Worm (Caenorhabditis elegans) whole organism, L1 larva: ENCODE data around the gene fbxc-12.

Experiments used
- C16A3.4 ChIP-seq: fragments of 150-350 bp; optimal IDR thresholded peaks from 2 replicates; lab custom pipeline; 2014; ENCODE audit warnings: missing biosample characterization, missing genetic modification characterization
- C34B4.2 ChIP-seq: sonication (generic microtip); optimal IDR thresholded peaks from 2 replicates; lab custom pipeline; 2017; ENCODE audit warnings: mild to moderate bottlenecking, missing genetic modification characterization, missing compliant biosample characterization
- aha-1 ChIP-seq: fragments of 150-350 bp; optimal IDR thresholded peaks from 2 replicates; lab custom pipeline; 2014; ENCODE audit warnings: missing biosample characterization, missing genetic modification characterization
- aly-2 ChIP-seq: fragments of 150-350 bp; optimal IDR thresholded peaks from 2 replicates; lab custom pipeline; 2014; ENCODE audit warnings: missing biosample characterization, missing genetic modification characterization
- blmp-1 ChIP-seq: fragments of 150-350 bp; optimal IDR thresholded peaks from 2 replicates; lab custom pipeline; 2014; ENCODE audit warnings: missing biosample characterization, missing genetic modification characterization
- ceh-63 ChIP-seq: fragments of 200-800 bp; sonication (Bioruptor generic); optimal IDR thresholded peaks from 2 replicates; lab custom pipeline; 2018; ENCODE audit warnings: mild to moderate bottlenecking, missing genetic modification characterization, missing compliant biosample characterization
- ceh-8 ChIP-seq: fragments of 200-800 bp; sonication (Bioruptor generic); optimal IDR thresholded peaks from 2 replicates; lab custom pipeline; 2018; ENCODE audit warnings: mild to moderate bottlenecking, missing genetic modification characterization, moderate library complexity, missing compliant biosample characterization
- ceh-82 ChIP-seq, 3 experiments: fragments of 150-350 bp in 1 of 3; sonication (generic microtip) in 2 of 3; optimal IDR thresholded peaks; 2 replicates each; lab custom pipeline; 2014 to 2017; ENCODE audit warnings: missing biosample characterization in 3 of 3, missing genetic modification characterization in 3 of 3
- ceh-88 ChIP-seq: fragments of 200-800 bp; sonication (Bioruptor generic); IDR thresholded peaks from 2 replicates; pipeline ENCODE4 v1.3.6; 2022; ENCODE audit warnings: missing genetic modification characterization, missing compliant biosample characterization
- dsc-1 ChIP-seq: sonication (generic microtip); optimal IDR thresholded peaks from 2 replicates; lab custom pipeline; 2016; ENCODE audit warnings: mild to moderate bottlenecking, missing genetic modification characterization, missing compliant biosample characterization
- efl-3 ChIP-seq: fragments of 200-800 bp; sonication (Bioruptor generic); optimal IDR thresholded peaks from 2 replicates; lab custom pipeline; 2018; ENCODE audit warnings: mild to moderate bottlenecking, missing genetic modification characterization, missing compliant biosample characterization
- egl-13 ChIP-seq: sonication (generic microtip); optimal IDR thresholded peaks from 2 replicates; lab custom pipeline; 2016; ENCODE audit warnings: missing genotype, missing genetic modification reagents, missing genetic modification characterization, missing compliant biosample characterization
- elt-2 ChIP-seq: sonication (generic microtip); optimal IDR thresholded peaks from 2 replicates; lab custom pipeline; 2016; ENCODE audit warnings: missing genetic modification characterization, mild to moderate bottlenecking, inconsistent platforms, missing compliant biosample characterization, missing genetic modification reagents
- elt-3 ChIP-seq, 6 experiments: fragments of 150-350 bp in 1 of 6; sonication (generic microtip); optimal IDR thresholded peaks; 2 replicates each; lab custom pipeline; 2017 to 2018; ENCODE audit warnings: missing biosample characterization in 6 of 6, missing genetic modification characterization in 6 of 6, inconsistent platforms in 1 of 6
- ets-5 ChIP-seq: fragments of 200-800 bp; sonication (Bioruptor generic); IDR thresholded peaks from 2 replicates; pipeline ENCODE4 v1.3.6; 2022; ENCODE audit warnings: missing genetic modification characterization, missing compliant biosample characterization
- fkh-10 ChIP-seq: sonication (generic microtip); optimal IDR thresholded peaks from 2 replicates; lab custom pipeline; 2017; ENCODE audit warnings: missing biosample characterization, missing genetic modification reagents, missing genetic modification characterization
- fkh-4 ChIP-seq: sonication (generic microtip); optimal IDR thresholded peaks from 2 replicates; lab custom pipeline; 2016; ENCODE audit warnings: missing compliant biosample characterization, missing genetic modification characterization, borderline replicate concordance
- fos-1 ChIP-seq: fragments of 150-350 bp; optimal IDR thresholded peaks from 2 replicates; lab custom pipeline; 2014; ENCODE audit warnings: missing biosample characterization, missing genetic modification characterization
- grh-1 ChIP-seq: fragments of 200-800 bp; sonication (Bioruptor generic); IDR thresholded peaks from 2 replicates; pipeline ENCODE4 v1.3.6; 2022; ENCODE audit warnings: missing genetic modification reagents, missing genetic modification characterization, missing compliant biosample characterization
- hlh-17 ChIP-seq: fragments of 200-800 bp; sonication (Bioruptor generic); optimal IDR thresholded peaks from 2 replicates; lab custom pipeline; 2018; ENCODE audit warnings: missing genetic modification characterization, mild to moderate bottlenecking, missing compliant biosample characterization, moderate library complexity, borderline replicate concordance
- hlh-4 ChIP-seq: sonication (generic microtip); optimal IDR thresholded peaks from 2 replicates; lab custom pipeline; 2016; ENCODE audit warnings: mild to moderate bottlenecking, missing genetic modification characterization, missing compliant biosample characterization
- hpl-2 ChIP-seq: fragments of 150-350 bp; optimal IDR thresholded peaks from 2 replicates; lab custom pipeline; 2014; ENCODE audit warnings: missing biosample characterization, missing genetic modification reagents, missing genetic modification characterization
- lir-3 ChIP-seq: sonication (generic microtip); optimal IDR thresholded peaks from 2 replicates; lab custom pipeline; 2016; ENCODE audit warnings: mild to moderate bottlenecking, missing genetic modification characterization, moderate library complexity, missing compliant biosample characterization; ENCODE audit not compliant: poor library complexity
- lsy-2 ChIP-seq, 2 experiments: fragments of 150-350 bp; optimal IDR thresholded peaks; 2 replicates each; lab custom pipeline; 2014; ENCODE audit warnings: missing biosample characterization in 2 of 2, missing genetic modification characterization in 2 of 2
- mdl-1 ChIP-seq, 2 experiments: fragments of 150-350 bp; optimal IDR thresholded peaks; 2 replicates each; lab custom pipeline; 2014 to 2017; ENCODE audit warnings: missing biosample characterization in 2 of 2, missing genetic modification characterization in 2 of 2, inconsistent platforms in 1 of 2
- mep-1 ChIP-seq: fragments of 150-350 bp; optimal IDR thresholded peaks from 2 replicates; lab custom pipeline; 2014; ENCODE audit warnings: missing biosample characterization, missing genetic modification characterization
- nhr-11 ChIP-seq: fragments of 150-350 bp; optimal IDR thresholded peaks from 2 replicates; lab custom pipeline; 2014; ENCODE audit warnings: missing biosample characterization, missing genetic modification characterization
- nhr-237 ChIP-seq: fragments of 150-350 bp; optimal IDR thresholded peaks from 2 replicates; lab custom pipeline; 2014; ENCODE audit warnings: missing biosample characterization, missing genetic modification characterization
- nhr-47 ChIP-seq: sonication (generic microtip); optimal IDR thresholded peaks from 2 replicates; lab custom pipeline; 2016; ENCODE audit warnings: mild to moderate bottlenecking, missing genetic modification characterization, moderate library complexity, missing compliant biosample characterization
- nhr-71 ChIP-seq: sonication (generic microtip); optimal IDR thresholded peaks from 2 replicates; lab custom pipeline; 2016; ENCODE audit warnings: mild to moderate bottlenecking, missing genetic modification characterization, moderate library complexity, missing compliant biosample characterization
- nhr-77 ChIP-seq: fragments of 150-350 bp; optimal IDR thresholded peaks from 2 replicates; lab custom pipeline; 2014; ENCODE audit warnings: missing biosample characterization, missing genetic modification characterization
- nhr-84 ChIP-seq: sonication (generic microtip); optimal IDR thresholded peaks from 2 replicates; lab custom pipeline; 2017; ENCODE audit warnings: missing biosample characterization, missing genetic modification characterization
- pag-3 ChIP-seq: sonication (generic microtip); optimal IDR thresholded peaks from 2 replicates; lab custom pipeline; 2017; ENCODE audit warnings: missing genetic modification characterization, mild to moderate bottlenecking, missing compliant biosample characterization, antibody characterized with exemption, borderline replicate concordance; ENCODE audit not compliant: insufficient read depth
- pax-3 ChIP-seq: fragments of 200-800 bp; sonication (Bioruptor generic); optimal IDR thresholded peaks from 2 replicates; lab custom pipeline; 2018; ENCODE audit warnings: mild to moderate bottlenecking, missing genetic modification characterization, moderate library complexity, missing compliant biosample characterization
- pqm-1 ChIP-seq: sonication (generic microtip); optimal IDR thresholded peaks from 3 replicates; lab custom pipeline; 2017; ENCODE audit warnings: missing biosample characterization, missing genetic modification characterization
- skn-1 ChIP-seq: fragments of 150-350 bp; optimal IDR thresholded peaks from 2 replicates; lab custom pipeline; 2014; ENCODE audit warnings: missing biosample characterization, missing genetic modification characterization
- snpc-4 ChIP-seq: fragments of 150-350 bp; optimal IDR thresholded peaks from 2 replicates; lab custom pipeline; 2014; ENCODE audit warnings: missing biosample characterization, missing genetic modification characterization
- sptf-1 ChIP-seq: fragments of 150-350 bp; optimal IDR thresholded peaks from 2 replicates; lab custom pipeline; 2014; ENCODE audit warnings: missing biosample characterization, missing genetic modification characterization
- swsn-7 ChIP-seq: sonication (generic microtip); optimal IDR thresholded peaks from 2 replicates; lab custom pipeline; 2016; ENCODE audit warnings: missing genetic modification characterization, missing compliant biosample characterization
- unc-130 ChIP-seq: fragments of 150-350 bp; optimal IDR thresholded peaks from 2 replicates; lab custom pipeline; 2017; ENCODE audit warnings: missing biosample characterization, missing genetic modification characterization, inconsistent platforms
- unc-98 ChIP-seq: fragments of 200-800 bp; sonication (Bioruptor generic); IDR thresholded peaks from 2 replicates; pipeline ENCODE4 v1.3.6; 2022; ENCODE audit warnings: missing genetic modification characterization, missing compliant biosample characterization
- vab-15 ChIP-seq: sonication (generic microtip); optimal IDR thresholded peaks from 2 replicates; lab custom pipeline; 2017; ENCODE audit warnings: missing genotype, mild to moderate bottlenecking, missing genetic modification characterization, missing compliant biosample characterization
- zag-1 ChIP-seq: fragments of 150-350 bp; optimal IDR thresholded peaks from 2 replicates; lab custom pipeline; 2014; ENCODE audit warnings: missing biosample characterization, missing genetic modification characterization
- zip-4 ChIP-seq: fragments of 200-800 bp; sonication (Bioruptor generic); optimal IDR thresholded peaks from 2 replicates; lab custom pipeline; 2018; ENCODE audit warnings: mild to moderate bottlenecking, missing genetic modification characterization, moderate library complexity, missing compliant biosample characterization
- ztf-11 ChIP-seq, 2 experiments: sonication (generic microtip); optimal IDR thresholded peaks; 2 replicates each; lab custom pipeline; 2016 to 2017; ENCODE audit warnings: missing genetic modification characterization in 2 of 2, missing biosample characterization in 1 of 2, missing compliant biosample characterization in 1 of 2

Gene fbxc-12

DNA sequence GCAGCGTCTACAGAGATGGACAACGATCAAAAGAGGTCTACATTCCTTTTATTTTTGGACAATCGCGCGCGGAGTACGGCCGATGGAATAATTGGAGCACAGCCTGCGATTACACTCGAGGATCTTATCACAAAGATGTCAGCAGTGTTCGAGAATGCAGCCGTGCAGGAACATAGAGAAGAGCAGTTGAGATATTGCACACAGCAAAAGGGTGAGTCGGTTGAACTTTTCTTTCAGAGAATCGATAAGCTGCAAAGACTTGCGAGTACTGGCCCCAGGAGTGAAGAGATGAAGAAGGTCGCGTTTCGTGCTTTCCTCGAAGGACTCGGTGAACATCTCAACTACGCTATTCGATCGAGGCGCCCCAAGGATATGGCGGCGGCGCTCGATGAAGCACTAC lies 9.8 kb downstream of the fbxc-12 start:
- no peak for TF ChIP-seq snpc-4 (tag; lab: Kevin White, UChicago)
- TF ChIP-seq pag-3 (tag; lab: Kevin White, UChicago), result no peak
- TF ChIP-seq ceh-88 (GFP tag; lab: Robert Waterston, UW), result no peak
- no peak for TF ChIP-seq zag-1
- TF ChIP-seq swsn-7 (tag; lab: Kevin White, UChicago), result no peak
- no peak for TF ChIP-seq nhr-11
- TF ChIP-seq pax-3 (tag; lab: Kevin White, UChicago), result no peak
- TF ChIP-seq C16A3.4, result no peak
- TF ChIP-seq, all 84 proteins: peak for 0

DNA sequence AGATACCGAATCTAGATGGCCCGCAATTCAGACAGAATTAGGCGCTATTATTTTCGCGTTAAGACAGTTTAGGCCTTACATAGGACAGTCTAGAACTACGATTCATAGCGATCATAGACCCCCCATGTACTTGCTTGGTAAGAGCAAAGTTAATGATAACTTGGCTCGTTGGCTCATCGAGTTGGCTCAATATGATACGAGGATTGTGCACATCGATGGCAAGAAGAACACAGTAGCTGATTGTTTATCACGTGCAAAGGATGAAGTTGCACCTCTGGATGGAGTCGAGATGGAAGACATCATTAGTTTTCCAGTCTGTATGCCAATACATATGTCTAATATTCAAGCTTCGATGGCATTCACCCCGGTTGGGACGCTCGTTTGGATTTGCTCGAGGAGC lies 12.6 kb downstream of the fbxc-12 start:
- TF ChIP-seq mep-1 (tag; lab: Kevin White, UChicago), result no peak
- TF ChIP-seq fos-1 (tag; lab: Kevin White, UChicago), result no peak
- TF ChIP-seq grh-1 (GFP tag; lab: Robert Waterston, UW), result no peak
- TF ChIP-seq aha-1, result no peak
- TF ChIP-seq fkh-10 (GFP tag; lab: Kevin White, UChicago), result no peak
- TF ChIP-seq nhr-84 (tag; lab: Kevin White, UChicago), result no peak
- TF ChIP-seq lsy-2 (tag; optimal IDR thresholded peaks at IDR 0.05; lab: Kevin White, UChicago), result no peak
- TF ChIP-seq nhr-237, result no peak
- TF ChIP-seq aly-2, result no peak
- TF ChIP-seq elt-2, result no peak
- no peak for TF ChIP-seq lir-3 (tag; lab: Kevin White, UChicago)

DNA sequence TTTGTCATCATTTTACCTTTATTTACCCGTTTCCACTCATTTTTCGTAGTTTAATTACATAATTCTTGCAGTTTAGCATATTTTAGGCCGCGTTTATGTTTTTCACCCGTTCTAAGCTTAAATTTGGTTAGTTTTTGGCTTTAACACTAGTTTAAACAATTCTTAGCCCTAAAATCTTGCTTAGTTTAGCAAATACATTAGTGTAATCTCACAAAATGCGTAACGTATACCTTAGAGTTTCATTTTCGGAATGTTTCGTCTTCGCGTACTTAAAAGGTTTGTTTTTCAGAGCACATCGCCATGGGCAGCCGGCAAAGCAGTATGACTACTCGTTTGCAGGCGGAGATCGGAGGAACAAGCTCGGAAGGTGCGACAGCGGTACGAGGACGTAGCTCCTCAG lies 14.6 kb downstream of the fbxc-12 start, which contains the start of gene F58H7.5:
F58H7.5 (plus strand) TSS at position 301 of the 400 bp plus-strand sequence.
- TF ChIP-seq pqm-1 (tag; lab: Kevin White, UChicago), result no peak
- no peak for TF ChIP-seq skn-1 (tag; lab: Kevin White, UChicago)
- TF ChIP-seq unc-98 (GFP tag; lab: Robert Waterston, UW), result no peak
- TF ChIP-seq nhr-47, result no peak
- no peak for TF ChIP-seq C34B4.2 (tag; lab: Kevin White, UChicago)
- no peak for TF ChIP-seq aly-2
- no peak for TF ChIP-seq fkh-4 (tag; lab: Kevin White, UChicago)
- no peak for TF ChIP-seq unc-130 (tag; lab: Kevin White, UChicago)
- TF ChIP-seq egl-13 (tag; lab: Kevin White, UChicago), result no peak
- no peak for TF ChIP-seq zag-1
- TF ChIP-seq lir-3 (tag; lab: Kevin White, UChicago), result no peak
- TF ChIP-seq dsc-1 (tag; lab: Kevin White, UChicago), result no peak
- no peak for TF ChIP-seq pag-3 (tag; lab: Kevin White, UChicago)
- TF ChIP-seq ztf-11 (tag; optimal IDR thresholded peaks at IDR 0.05; lab: Kevin White, UChicago), result no peak
- no peak for TF ChIP-seq nhr-77 (tag; lab: Kevin White, UChicago)
- TF ChIP-seq blmp-1 (tag; lab: Kevin White, UChicago), result no peak

DNA sequence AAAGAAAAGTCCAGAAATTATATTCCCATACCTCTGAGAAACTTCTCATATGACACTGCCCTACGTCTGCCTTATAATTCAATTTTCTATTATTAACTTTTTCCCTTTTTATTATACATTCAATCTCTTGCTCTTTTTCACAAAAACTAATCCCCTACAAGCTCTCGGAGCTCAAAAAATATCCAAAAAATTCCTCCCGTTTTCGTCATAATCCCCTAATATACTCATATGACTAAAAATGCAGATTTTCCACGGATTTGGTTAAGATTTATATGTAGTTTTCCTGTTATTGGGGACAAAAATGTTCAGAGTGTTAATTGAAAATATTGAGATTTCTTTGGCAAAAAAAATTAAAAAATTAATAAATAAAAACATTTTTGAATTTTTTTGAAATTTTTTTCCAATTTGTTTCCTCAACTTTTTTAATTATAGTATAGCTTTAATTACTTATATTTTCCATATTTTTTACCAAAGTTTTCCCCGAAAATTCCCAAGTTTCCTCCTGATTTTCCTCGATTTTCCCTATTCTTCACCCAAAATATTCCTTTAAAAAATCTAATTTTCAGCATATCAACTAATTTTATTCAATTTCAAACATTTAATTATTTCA lies 19.4 kb downstream of the fbxc-12 start, which contains the start of gene lgc-30:
lgc-30 (plus strand) TSS at position 560 of the 610 bp plus-strand sequence.
- TF ChIP-seq hlh-17 (GFP tag; lab: Kevin White, UChicago) (no peak), dsc-1 (tag; lab: Kevin White, UChicago) (peak; percentile 94), mep-1 (tag; lab: Kevin White, UChicago) (no peak), zag-1 (no peak), nhr-47 (peak; percentile 49), aly-2 (no peak), pax-3 (tag; lab: Kevin White, UChicago) (peak; percentile 49), sptf-1 (tag; lab: Kevin White, UChicago) (no peak), efl-3 (GFP tag; lab: Kevin White, UChicago) (no peak), nhr-77 (tag; lab: Kevin White, UChicago) (no peak), mdl-1 (tag; optimal IDR thresholded peaks at IDR 0.05; lab: Kevin White, UChicago) (no peak), ceh-82 (tag; optimal IDR thresholded peaks at IDR 0.05; lab: Kevin White, UChicago) (no peak), ets-5 (no peak), ceh-8 (GFP tag; lab: Kevin White, UChicago) (no peak), ztf-11 (tag; optimal IDR thresholded peaks at IDR 0.05; lab: Kevin White, UChicago) (no peak), vab-15 (tag; lab: Kevin White, UChicago) (no peak), nhr-84 (tag; lab: Kevin White, UChicago) (no peak), elt-3 (tag; optimal IDR thresholded peaks at IDR 0.05; lab: Kevin White, UChicago) (no peak), elt-2 (no peak), hlh-4 (no peak), hpl-2 (GFP tag; lab: Kevin White, UChicago) (no peak), fkh-4 (tag; lab: Kevin White, UChicago) (peak; percentile 16), ceh-63 (GFP tag; lab: Kevin White, UChicago) (no peak), nhr-71 (tag; lab: Kevin White, UChicago) (no peak), zip-4 (GFP tag; lab: Kevin White, UChicago) (no peak)
